Fruit fly (Drosophila melanogaster): ENCODE data around the gene CG32017.

Gene CG32017

DNA sequence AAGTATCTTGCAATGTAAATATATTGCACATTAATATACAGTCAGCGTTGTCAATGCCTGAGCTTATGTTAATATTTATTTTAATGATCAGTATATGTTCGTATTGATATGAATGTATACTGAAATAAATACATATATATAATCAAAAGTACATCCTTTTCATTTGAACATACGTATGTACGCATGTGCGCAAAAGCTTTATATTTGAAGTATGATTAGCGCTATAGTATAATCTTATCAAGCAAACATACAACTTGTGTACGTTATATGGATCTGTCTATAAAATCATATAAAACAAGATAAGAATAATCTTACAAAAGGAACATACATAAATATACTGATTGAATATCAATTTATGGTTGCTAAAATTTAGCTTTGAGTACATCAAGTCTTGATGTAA is 37.2 kb upstream of the CG32017 start (continued):
- no peak for TF ChIP-seq CG13287 (GFP tag; IDR thresholded peaks at IDR 0.05; ENCODE audit: partially characterized antibody)
- TF ChIP-seq CG15479 (GFP tag; optimal IDR thresholded peaks at IDR 0.05) = no peak
- TF ChIP-seq CG1024 (GFP tag; IDR thresholded peaks at IDR 0.05) = no peak
- TF ChIP-seq scrt (GFP tag; optimal IDR thresholded peaks at IDR 0.05) = no peak
- no peak for TF ChIP-seq C15 (GFP tag; IDR thresholded peaks at IDR 0.05)
- peak; percentile 14 for TF ChIP-seq Lhr (GFP tag; optimal IDR thresholded peaks at IDR 0.05)
- TF ChIP-seq pb (GFP tag; optimal IDR thresholded peaks at IDR 0.05) = no peak
- TF ChIP-seq CG43689 (GFP tag; IDR thresholded peaks at IDR 0.05) = no peak
- no peak for TF ChIP-seq CG8290 (GFP tag; optimal IDR thresholded peaks at IDR 0.05)
- TF ChIP-seq CG8290 (tag; optimal IDR thresholded peaks at IDR 0.05) = peak in 1 of 2 experiments; percentile 43
- TF ChIP-seq abd-A (tag; optimal IDR thresholded peaks at IDR 0.05) = no peak
- no peak for TF ChIP-seq pzg (GFP tag; optimal IDR thresholded peaks at IDR 0.05)
- no peak for TF ChIP-seq CG17186 (GFP tag; optimal IDR thresholded peaks at IDR 0.05)
- no peak for TF ChIP-seq sr (GFP tag; IDR thresholded peaks at IDR 0.05)
- TF ChIP-seq Fer1 (GFP tag; optimal IDR thresholded peaks at IDR 0.05) = peak; percentile 52
- TF ChIP-seq kay (GFP tag; optimal IDR thresholded peaks at IDR 0.05) = no peak
- TF ChIP-seq Eip74EF (GFP tag; optimal IDR thresholded peaks at IDR 0.05) = peak in 1 of 2 experiments; percentile 74
- TF ChIP-seq nerfin-1 (tag; optimal IDR thresholded peaks at IDR 0.05) = peak; percentile 36
- TF ChIP-seq CG8281 (tag; optimal IDR thresholded peaks at IDR 0.05) = no peak
- no peak for TF ChIP-seq pho (GFP tag; optimal IDR thresholded peaks at IDR 0.05)
- no peak for TF ChIP-seq Dip2 (GFP tag; IDR thresholded peaks at IDR 0.05)
- peak; percentile 78 for TF ChIP-seq CG15601 (tag; optimal IDR thresholded peaks at IDR 0.05)
- TF ChIP-seq CG2116 (GFP tag; optimal IDR thresholded peaks at IDR 0.05) = no peak
- no peak for TF ChIP-seq Atf-2 (GFP tag; optimal IDR thresholded peaks at IDR 0.05)
- TF ChIP-seq zfh1 (GFP tag; IDR thresholded peaks at IDR 0.05) = no peak
- TF ChIP-seq CG10431 (GFP tag; optimal IDR thresholded peaks at IDR 0.05) = peak; percentile 60
- TF ChIP-seq trh (GFP tag; optimal IDR thresholded peaks at IDR 0.05) = no peak
- TF ChIP-seq Bdp1 (GFP tag; optimal IDR thresholded peaks at IDR 0.05) = no peak
- no peak for TF ChIP-seq CG30403 (GFP tag; optimal IDR thresholded peaks at IDR 0.05)
- TF ChIP-seq CG10979 (tag; optimal IDR thresholded peaks at IDR 0.05) = no peak
- TF ChIP-seq nom (GFP tag; optimal IDR thresholded peaks at IDR 0.05) = peak; percentile 70
- no peak for TF ChIP-seq CG9437 (GFP tag; optimal IDR thresholded peaks at IDR 0.05)
- no peak for TF ChIP-seq Oaz (GFP tag; IDR thresholded peaks at IDR 0.05)
- TF ChIP-seq BtbVII (GFP tag; optimal IDR thresholded peaks at IDR 0.05) = no peak
- no peak for TF ChIP-seq schlank (tag; optimal IDR thresholded peaks at IDR 0.05)
- TF ChIP-seq CG11504 (tag; optimal IDR thresholded peaks at IDR 0.05) = no peak
- peak; percentile 30 for TF ChIP-seq CG1603 (tag; optimal IDR thresholded peaks at IDR 0.05)
- TF ChIP-seq Abd-B (GFP tag; optimal IDR thresholded peaks at IDR 0.05) = no peak
- no peak for TF ChIP-seq CG7839 (tag; optimal IDR thresholded peaks at IDR 0.05)
- TF ChIP-seq CG1529 (GFP tag; optimal IDR thresholded peaks at IDR 0.05) = peak; percentile 43
- no peak for TF ChIP-seq CG2678 (tag; optimal IDR thresholded peaks at IDR 0.05)
- TF ChIP-seq CG2875 (GFP tag; optimal IDR thresholded peaks at IDR 0.05) = peak; percentile 2
- TF ChIP-seq CG33557 (GFP tag; optimal IDR thresholded peaks at IDR 0.05) = peak; percentile 72
- TF ChIP-seq grau (tag; optimal IDR thresholded peaks at IDR 0.05) = no peak
- TF ChIP-seq NC2β (GFP tag; optimal IDR thresholded peaks at IDR 0.05) = no peak
- TF ChIP-seq CG18764 (GFP tag; optimal IDR thresholded peaks at IDR 0.05) = no peak
- TF ChIP-seq CG1233 (GFP tag; optimal IDR thresholded peaks at IDR 0.05) = peak; percentile 0
- TF ChIP-seq CG14014 (GFP tag; IDR thresholded peaks at IDR 0.05) = no peak
- TF ChIP-seq CG3838 (GFP tag; optimal IDR thresholded peaks at IDR 0.05) = no peak
- TF ChIP-seq CG34376 (GFP tag; optimal IDR thresholded peaks at IDR 0.05) = peak; percentile 78
- TF ChIP-seq Camta (GFP tag; optimal IDR thresholded peaks at IDR 0.05) = no peak
